Worm (Caenorhabditis elegans) whole organism, L3 larva: ENCODE measurements around the gene K06A4.2.

Experiments
- ama-1 ChIP-seq: fragments of 150-350 bp; optimal IDR thresholded peaks from 2 replicates; lab custom pipeline; 2018
- ceh-16 ChIP-seq: sonication (generic microtip); optimal IDR thresholded peaks from 2 replicates; lab custom pipeline; 2017; ENCODE audit warnings: missing biosample characterization, missing genetic modification characterization
- ceh-82 ChIP-seq: fragments of 150-350 bp; optimal IDR thresholded peaks from 2 replicates; lab custom pipeline; 2014; ENCODE audit warnings: missing biosample characterization, missing genetic modification characterization
- ceh-9 ChIP-seq: sonication (generic microtip); optimal IDR thresholded peaks from 2 replicates; lab custom pipeline; 2018; ENCODE audit warnings: missing biosample characterization, missing genetic modification characterization
- egl-27 ChIP-seq: sonication (generic microtip); optimal IDR thresholded peaks from 4 replicates; lab custom pipeline; 2017; ENCODE audit warnings: missing biosample characterization, missing genetic modification reagents, missing genetic modification characterization
- egl-5 ChIP-seq: fragments of 150-350 bp; optimal IDR thresholded peaks from 2 replicates; lab custom pipeline; 2017; ENCODE audit warnings: missing biosample characterization, missing genetic modification reagents, missing genetic modification characterization, inconsistent platforms
- elt-2 ChIP-seq: sonication (generic microtip); optimal IDR thresholded peaks from 2 replicates; lab custom pipeline; 2016; ENCODE audit warnings: missing genetic modification reagents, mild to moderate bottlenecking, missing genetic modification characterization, missing compliant biosample characterization
- elt-3 ChIP-seq, 3 experiments: fragments of 150-350 bp in 1 of 3; sonication (generic microtip) in 2 of 3; optimal IDR thresholded peaks; 2 replicates in 2 of 3; 4 replicates in 1 of 3; lab custom pipeline; 2014 to 2017; ENCODE audit warnings: missing biosample characterization in 3 of 3, missing genetic modification characterization in 3 of 3
- fkh-10 ChIP-seq: sonication (generic microtip); optimal IDR thresholded peaks from 2 replicates; lab custom pipeline; 2017; ENCODE audit warnings: missing biosample characterization, missing genetic modification reagents, missing genetic modification characterization
- fkh-2 ChIP-seq: fragments of 150-350 bp; optimal IDR thresholded peaks from 2 replicates; lab custom pipeline; 2014; ENCODE audit warnings: missing biosample characterization, missing genetic modification reagents, missing genetic modification characterization
- jun-1 ChIP-seq: fragments of 150-350 bp; optimal IDR thresholded peaks from 2 replicates; lab custom pipeline; 2014; ENCODE audit warnings: missing biosample characterization, missing genetic modification reagents, missing genetic modification characterization
- lin-15B ChIP-seq: fragments of 150-350 bp; optimal IDR thresholded peaks from 2 replicates; lab custom pipeline; 2014; ENCODE audit warnings: missing biosample characterization, missing genetic modification characterization
- lsy-12 ChIP-seq: sonication (generic microtip); optimal IDR thresholded peaks from 2 replicates; lab custom pipeline; 2016; ENCODE audit warnings: mild to moderate bottlenecking, missing genetic modification characterization, missing compliant biosample characterization
- mml-1 ChIP-seq: fragments of 150-350 bp; sonication (generic microtip); optimal IDR thresholded peaks from 3 replicates; lab custom pipeline; 2014; ENCODE audit warnings: missing biosample characterization, missing genetic modification characterization
- nhr-12 ChIP-seq: fragments of 150-350 bp; optimal IDR thresholded peaks from 2 replicates; lab custom pipeline; 2014; ENCODE audit warnings: missing biosample characterization, missing genetic modification characterization
- nhr-23 ChIP-seq: fragments of 150-350 bp; optimal IDR thresholded peaks from 2 replicates; lab custom pipeline; 2014; ENCODE audit warnings: missing biosample characterization, missing genetic modification reagents, missing genetic modification characterization
- nhr-25 ChIP-seq: sonication (generic microtip); optimal IDR thresholded peaks from 2 replicates; lab custom pipeline; 2017; ENCODE audit warnings: missing biosample characterization, missing genetic modification characterization
- nhr-28 ChIP-seq: fragments of 150-350 bp; optimal IDR thresholded peaks from 2 replicates; lab custom pipeline; 2014; ENCODE audit warnings: missing biosample characterization, missing genetic modification characterization
- nhr-43 ChIP-seq: sonication (generic microtip); optimal IDR thresholded peaks from 2 replicates; lab custom pipeline; 2016; ENCODE audit warnings: mild to moderate bottlenecking, missing genetic modification characterization, missing compliant biosample characterization; ENCODE audit not compliant: poor library complexity, severe bottlenecking
- nhr-67 ChIP-seq: fragments of 150-350 bp; optimal IDR thresholded peaks from 2 replicates; lab custom pipeline; 2014; ENCODE audit warnings: missing biosample characterization, missing genetic modification characterization
- nhr-76 ChIP-seq: fragments of 150-350 bp; sonication (generic microtip); optimal IDR thresholded peaks from 5 replicates; lab custom pipeline; 2014; ENCODE audit warnings: missing biosample characterization, missing genetic modification characterization
- pqm-1 ChIP-seq: fragments of 150-350 bp; optimal IDR thresholded peaks from 2 replicates; lab custom pipeline; 2017; ENCODE audit warnings: missing biosample characterization, missing genetic modification characterization, inconsistent platforms
- sea-2 ChIP-seq: fragments of 150-350 bp; sonication (generic microtip); optimal IDR thresholded peaks from 4 replicates; lab custom pipeline; 2014; ENCODE audit warnings: missing biosample characterization, missing genetic modification reagents, missing genetic modification characterization
- skn-1 ChIP-seq: fragments of 150-350 bp; optimal IDR thresholded peaks from 2 replicates; lab custom pipeline; 2014; ENCODE audit warnings: missing biosample characterization, missing genetic modification characterization
- snpc-4 ChIP-seq: fragments of 150-350 bp; optimal IDR thresholded peaks from 2 replicates; lab custom pipeline; 2014; ENCODE audit warnings: missing biosample characterization, missing genetic modification characterization
- unc-62 ChIP-seq: fragments of 150-350 bp; sonication (generic microtip); optimal IDR thresholded peaks from 4 replicates; lab custom pipeline; 2014; ENCODE audit warnings: missing biosample characterization, missing genetic modification reagents, missing genetic modification characterization
- zag-1 ChIP-seq: fragments of 150-350 bp; optimal IDR thresholded peaks from 2 replicates; lab custom pipeline; 2014; ENCODE audit warnings: missing biosample characterization, missing genetic modification characterization
- ztf-11 ChIP-seq: fragments of 150-350 bp; optimal IDR thresholded peaks from 2 replicates; lab custom pipeline; 2014; ENCODE audit warnings: missing biosample characterization, missing genetic modification characterization

Gene K06A4.2

ce11 chrV:9516280-9516679, 32.3 kb downstream of the K06A4.2 start:
- TF ChIP-seq nhr-43 (tag; lab: Kevin White, UChicago) (peak; percentile 68), elt-2 (tag; lab: Kevin White, UChicago) (peak; percentile 51), jun-1 (tag; lab: Kevin White, UChicago) (peak; percentile 69), mml-1 (tag; lab: Kevin White, UChicago) (no peak), lsy-12 (peak; percentile 20), nhr-23 (peak; percentile 86), fkh-10 (GFP tag; lab: Kevin White, UChicago) (no peak), elt-3 (tag; optimal IDR thresholded peaks at IDR 0.05; lab: Kevin White, UChicago) (peak in 2 of 3 experiments; percentile 41 to 56), nhr-25 (peak; percentile 26), pqm-1 (tag; lab: Kevin White, UChicago) (peak; percentile 88)

ce11 chrV:9518832-9519231, 34.8 kb downstream of the K06A4.2 start, which contains the start of gene C50F4.8:
Gene C50F4.8, minus strand, starts transcription at chrV:9518859.
- peak; percentile 55 for TF ChIP-seq nhr-23
- no peak for TF ChIP-seq pqm-1 (tag; lab: Kevin White, UChicago)
- no peak for TF ChIP-seq snpc-4 (tag; lab: Kevin White, UChicago)
- peak; percentile 37 for TF ChIP-seq ama-1 (lab: Kevin White, UChicago)
- no peak for TF ChIP-seq ztf-11 (tag; lab: Kevin White, UChicago)
- TF ChIP-seq, all 47 proteins: peak for 2

ce11 chrV:9521697-9522096, 37.7 kb downstream of the K06A4.2 start:
- TF ChIP-seq nhr-43 (tag; lab: Kevin White, UChicago) (no peak), ztf-11 (tag; lab: Kevin White, UChicago) (no peak), snpc-4 (tag; lab: Kevin White, UChicago) (no peak), nhr-28 (tag; lab: Kevin White, UChicago) (no peak), fkh-2 (tag; lab: Kevin White, UChicago) (no peak), ceh-9 (tag; lab: Kevin White, UChicago) (no peak), elt-3 (tag; optimal IDR thresholded peaks at IDR 0.05; lab: Kevin White, UChicago) (no peak), ceh-82 (tag; lab: Kevin White, UChicago) (no peak), elt-2 (tag; lab: Kevin White, UChicago) (no peak), lin-15B (tag; lab: Kevin White, UChicago) (no peak)

- TF ChIP-seq sea-2 (GFP tag; lab: Kevin White, UChicago), result no peak
- no peak for TF ChIP-seq ceh-16 (tag; lab: Kevin White, UChicago)
- no peak for TF ChIP-seq elt-2 (tag; lab: Kevin White, UChicago)
- TF ChIP-seq ceh-82 (tag; lab: Kevin White, UChicago), result no peak
- TF ChIP-seq nhr-25, result no peak
- no peak for TF ChIP-seq nhr-67 (tag; lab: Kevin White, UChicago)
- TF ChIP-seq nhr-28 (tag; lab: Kevin White, UChicago), result no peak
- TF ChIP-seq lin-15B (tag; lab: Kevin White, UChicago), result no peak
- TF ChIP-seq ztf-11 (tag; lab: Kevin White, UChicago), result no peak
- no peak for TF ChIP-seq nhr-12 (tag; lab: Kevin White, UChicago)
- TF ChIP-seq skn-1, result no peak
- no peak for TF ChIP-seq zag-1 (tag; lab: Kevin White, UChicago)
- no peak for TF ChIP-seq unc-62 (GFP tag; lab: Kevin White, UChicago)
- TF ChIP-seq, all 47 proteins: peak for 0
Measured at ce11 chrV:9524099-9524498, 40.1 kb downstream of the K06A4.2 start, which contains the start of gene C50F4.9. Gene C50F4.9, minus strand, starts transcription at chrV:9524199.

- TF ChIP-seq elt-2 (tag; lab: Kevin White, UChicago) (peak; percentile 79), elt-3 (tag; optimal IDR thresholded peaks at IDR 0.05; lab: Kevin White, UChicago) (no peak), nhr-76 (tag; lab: Kevin White, UChicago) (no peak), egl-5 (tag; lab: Kevin White, UChicago) (no peak), sea-2 (GFP tag; lab: Kevin White, UChicago) (no peak), nhr-43 (tag; lab: Kevin White, UChicago) (no peak), pqm-1 (tag; lab: Kevin White, UChicago) (peak; percentile 80)
Measured at ce11 chrV:9526470-9526869, 42.5 kb downstream of the K06A4.2 start, which contains the start of gene C50F4.1. Gene C50F4.1, plus strand, starts transcription at chrV:9526793.

ce11 chrV:9527337-9527736, 43.3 kb downstream of the K06A4.2 start:
- no peak for TF ChIP-seq egl-27 (tag; lab: Kevin White, UChicago)
- TF ChIP-seq pqm-1 (tag; lab: Kevin White, UChicago), result peak; percentile 59
- peak; percentile 56 for TF ChIP-seq elt-2 (tag; lab: Kevin White, UChicago)
- TF ChIP-seq, all 47 proteins: peak for 2
